Fruit fly (Drosophila melanogaster): ENCODE data around the gene CG12170.

Gene CG12170

DNA sequence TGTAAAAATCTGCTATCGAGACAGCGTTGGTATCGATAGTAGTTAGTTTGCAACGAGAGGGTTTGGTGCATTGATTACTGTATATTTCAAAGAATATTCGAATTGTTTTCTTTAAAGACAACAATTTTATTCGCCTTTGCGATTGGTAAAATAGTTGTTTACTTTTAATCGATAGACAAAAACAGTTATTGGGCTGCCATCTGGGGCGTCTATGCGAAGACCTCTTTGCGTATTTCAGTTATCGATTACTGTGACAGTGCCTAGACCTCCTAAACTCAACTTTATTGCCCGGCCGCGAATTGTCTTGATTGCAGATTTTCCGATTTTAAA lies 24.0 kb upstream of the CG12170 start, which contains the start of gene Atu (continued):
- TF ChIP-seq Max (GFP tag; optimal IDR thresholded peaks at IDR 0.05) = peak; percentile 3
- no peak for TF ChIP-seq CG6175 (GFP tag; IDR thresholded peaks at IDR 0.05)

- TF ChIP-seq CG8478 (optimal IDR thresholded peaks at IDR 0.05) = peak; percentile 11
- no peak for TF ChIP-seq sqz (GFP tag; optimal IDR thresholded peaks at IDR 0.05)
- TF ChIP-seq Med (GFP tag) = peak; percentile 37
- peak; percentile 33; the same call in 1 of the 2 replicates for TF ChIP-seq Adf1 (GFP tag; IDR thresholded peaks at IDR 0.05)
- TF ChIP-seq CG32532 (GFP tag; IDR thresholded peaks at IDR 0.05) = no peak
- no peak for TF ChIP-seq zf30C (GFP tag; optimal IDR thresholded peaks at IDR 0.05)
- TF ChIP-seq Atf6 (GFP tag; IDR thresholded peaks at IDR 0.05) = no peak
- 0 out of 2 replicates have a peak, but pooled peaks have one; percentile 9 for TF ChIP-seq crol (GFP tag; IDR thresholded peaks at IDR 0.05)
- no peak for TF ChIP-seq nerfin-1 (tag; optimal IDR thresholded peaks at IDR 0.05)
- TF ChIP-seq ap (GFP tag; IDR thresholded peaks at IDR 0.05) = no peak
- TF ChIP-seq PHDP (tag; optimal IDR thresholded peaks at IDR 0.05) = no peak
- no peak for TF ChIP-seq CG10209 (GFP tag; optimal IDR thresholded peaks at IDR 0.05)
- TF ChIP-seq CG11398 (GFP tag; optimal IDR thresholded peaks at IDR 0.05) = no peak
- TF ChIP-seq CG8290 (GFP tag; optimal IDR thresholded peaks at IDR 0.05) = no peak
- no peak for TF ChIP-seq CG8290 (tag; optimal IDR thresholded peaks at IDR 0.05)
- TF ChIP-seq CG32772 (GFP tag; IDR thresholded peaks at IDR 0.05) = no peak
Observed at dm6 chr3R:5615484-5615883, 21.6 kb upstream of the CG12170 start.

DNA sequence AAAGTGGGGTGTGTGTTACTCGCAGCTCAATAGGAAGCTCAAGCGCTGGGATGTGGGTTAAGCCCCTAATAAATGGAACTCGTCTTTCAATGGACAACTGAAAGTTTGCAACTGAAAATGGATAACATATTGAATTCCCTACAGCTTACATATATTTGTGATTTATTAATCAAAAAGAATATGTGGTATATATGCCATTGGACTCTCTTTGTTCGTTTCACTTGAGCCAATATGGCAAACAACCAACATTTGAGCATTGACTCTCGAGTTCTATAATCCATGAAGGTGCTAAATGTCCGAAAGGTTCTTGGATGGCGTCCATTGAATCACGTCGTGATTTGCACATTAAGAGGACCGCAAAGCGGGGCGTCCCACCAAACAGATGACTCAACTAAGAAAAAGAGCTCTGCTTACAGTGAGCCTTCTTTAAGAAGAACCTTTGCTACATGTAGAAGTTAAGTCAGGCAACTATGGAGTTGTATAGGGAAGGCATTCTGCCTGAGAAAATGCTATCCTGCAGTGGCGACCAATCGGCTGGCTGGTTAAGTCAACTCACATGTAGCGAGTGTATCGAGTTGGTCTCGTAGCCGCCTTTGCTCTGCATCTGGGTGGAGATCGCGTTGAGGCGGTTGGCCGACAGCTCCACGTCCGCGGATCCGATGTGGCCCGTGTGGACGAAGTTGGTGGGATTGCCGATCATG lies 19.0 kb upstream of the CG12170 start:
- no peak for TF ChIP-seq Hr51 (GFP tag; optimal IDR thresholded peaks at IDR 0.05)
- no peak for TF ChIP-seq HHEX (GFP tag; optimal IDR thresholded peaks at IDR 0.05)
- no peak for TF ChIP-seq fd96Cb (tag; optimal IDR thresholded peaks at IDR 0.05)
- TF ChIP-seq CG17912 (GFP tag; optimal IDR thresholded peaks at IDR 0.05) = no peak
- no peak for TF ChIP-seq pho (GFP tag; optimal IDR thresholded peaks at IDR 0.05)
- no peak for TF ChIP-seq CG15514 (GFP tag; optimal IDR thresholded peaks at IDR 0.05)
- TF ChIP-seq CG12769 (tag; optimal IDR thresholded peaks at IDR 0.05) = no peak
- TF ChIP-seq CG8359 (GFP tag; optimal IDR thresholded peaks at IDR 0.05; ENCODE audit: borderline replicate concordance) = no peak
- no peak for TF ChIP-seq CG13424 (tag; optimal IDR thresholded peaks at IDR 0.05)
- no peak for TF ChIP-seq croc (GFP tag; conservative IDR thresholded peaks at IDR 0.05)
- TF ChIP-seq CG30020 (tag; optimal IDR thresholded peaks at IDR 0.05) = no peak
- TF ChIP-seq HLH54F (GFP tag; optimal IDR thresholded peaks at IDR 0.05) = no peak
- TF ChIP-seq CG7987 (GFP tag; optimal IDR thresholded peaks at IDR 0.05) = no peak
- TF ChIP-seq grau (tag; optimal IDR thresholded peaks at IDR 0.05) = peak; percentile 47
- no peak for TF ChIP-seq CG6272 (GFP tag; IDR thresholded peaks at IDR 0.05)
- TF ChIP-seq CG1529 (GFP tag; optimal IDR thresholded peaks at IDR 0.05) = no peak
- no peak for TF ChIP-seq CG10274 (GFP tag; optimal IDR thresholded peaks at IDR 0.05)
- no peak for TF ChIP-seq CG4820 (GFP tag; optimal IDR thresholded peaks at IDR 0.05)
- TF ChIP-seq br (optimal IDR thresholded peaks at IDR 0.05) = no peak
- TF ChIP-seq sisA (GFP tag; IDR thresholded peaks at IDR 0.05) = no peak
- no peak for TF ChIP-seq CG31388 (GFP tag; optimal IDR thresholded peaks at IDR 0.05)
- no peak for TF ChIP-seq prd (optimal IDR thresholded peaks at IDR 0.05)
- TF ChIP-seq prd (GFP tag; IDR thresholded peaks at IDR 0.05) = peak; percentile 23; the same call in 1 of the 3 replicates
- TF ChIP-seq maf-S (GFP tag; optimal IDR thresholded peaks at IDR 0.05) = no peak
- no peak for TF ChIP-seq CG1647 (GFP tag; optimal IDR thresholded peaks at IDR 0.05)
- no peak for TF ChIP-seq gcm (GFP tag; optimal IDR thresholded peaks at IDR 0.05)
- no peak for TF ChIP-seq CG16779 (GFP tag; IDR thresholded peaks at IDR 0.05)
- TF ChIP-seq hkb (optimal IDR thresholded peaks at IDR 0.05) = no peak
- no peak for TF ChIP-seq hkb (GFP tag; IDR thresholded peaks at IDR 0.05)
- TF ChIP-seq ftz-f1 (GFP tag; optimal IDR thresholded peaks at IDR 0.05) = no peak
- TF ChIP-seq HLH4C (GFP tag; IDR thresholded peaks at IDR 0.05; ENCODE audit: partially characterized antibody) = no peak
- TF ChIP-seq CG1233 (GFP tag; optimal IDR thresholded peaks at IDR 0.05) = no peak
